Worm (Caenorhabditis elegans) whole organism, late embryonic: ENCODE data around the gene bre-1.

Experiments
- ceh-45 ChIP-seq: fragments of 200-800 bp; sonication (Bioruptor generic); IDR thresholded peaks from 2 replicates; pipeline ENCODE4 v1.3.6; 2022; ENCODE audit warnings: missing genetic modification reagents, missing genetic modification characterization, missing compliant biosample characterization
- fkh-10 ChIP-seq: fragments of 150-350 bp; optimal IDR thresholded peaks from 2 replicates; lab custom pipeline; 2014; ENCODE audit warnings: missing biosample characterization, missing genetic modification reagents, missing genetic modification characterization
- unc-3 ChIP-seq, 2 experiments: fragments of 200-800 bp in 1 of 2; sonication (Bioruptor generic) in 1 of 2; sonication (generic microtip) in 1 of 2; conservative IDR thresholded peaks in 1 of 2; optimal IDR thresholded peaks in 1 of 2; 2 replicates each; pipeline versions ENCODE4 v1.3.6 to Lab custom; 2016 to 2022; ENCODE audit warnings: missing compliant biosample characterization in 2 of 2, missing genetic modification characterization in 2 of 2, missing genetic modification reagents in 1 of 2

- TF ChIP-seq fkh-10 (GFP tag; lab: Kevin White, UChicago) (no peak), unc-3 (GFP tag; conservative IDR thresholded peaks at IDR 0.05; lab: Robert Waterston, UW) (no peak), unc-3 (tag; optimal IDR thresholded peaks at IDR 0.05; lab: Kevin White, UChicago) (no peak), ceh-45 (GFP tag; lab: Robert Waterston, UW) (no peak)
Measured at ce11 chrIV:8992786-8993185, 5.7 kb downstream of the bre-1 start, which contains the start of gene mltn-12.
